Fruit fly (Drosophila melanogaster) whole organism, pupa: ENCODE measurements around the gene Ufsp2.

Experiments
- CG10348 ChIP-seq: fragments of 200-800 bp; sonication (Bioruptor generic); IDR thresholded peaks from 2 replicates; pipeline ENCODE4 v1.3.6; 2022; ENCODE audit warnings: missing biosample characterization, missing genetic modification characterization
- EcR ChIP-seq: fragments of 200-800 bp; sonication (Bioruptor generic); optimal IDR thresholded peaks from 3 replicates; lab custom pipeline; 2019; ENCODE audit warnings: missing biosample characterization, missing genetic modification characterization, mild to moderate bottlenecking, moderate library complexity, missing genetic modification reagents
- rn ChIP-seq: fragments of 200-800 bp; sonication (Bioruptor generic); IDR thresholded peaks from 2 replicates; pipeline ENCODE4 v1.3.6; 2022; ENCODE audit warnings: missing biosample characterization, missing genetic modification characterization

dm6 chr3L:15535228-15535598, 41.2 kb upstream of the Ufsp2 start, which contains the start of gene CrebA:
- TF ChIP-seq EcR (GFP tag; lab: Kevin White, UChicago) (no peak), CG10348 (GFP tag; lab: Robert Waterston, UW) (no peak), rn (GFP tag; lab: Robert Waterston, UW) (no peak)
